Worm (Caenorhabditis elegans): ENCODE measurements around the gene srh-277.

- TF ChIP-seq unc-62 (GFP tag; optimal IDR thresholded peaks at IDR 0.05) = no peak
- no peak for TF ChIP-seq lin-39 (tag; optimal IDR thresholded peaks at IDR 0.05)
- TF ChIP-seq snu-23 (GFP tag; optimal IDR thresholded peaks at IDR 0.05) = no peak
- no peak for TF ChIP-seq fkh-10 (GFP tag; optimal IDR thresholded peaks at IDR 0.05)
- no peak for TF ChIP-seq nhr-11 (tag; optimal IDR thresholded peaks at IDR 0.05)
- no peak for TF ChIP-seq ama-1 (optimal IDR thresholded peaks at IDR 0.05)
- TF ChIP-seq unc-30 (tag; optimal IDR thresholded peaks at IDR 0.05) = no peak
- no peak for TF ChIP-seq lin-15B (tag; optimal IDR thresholded peaks at IDR 0.05)
- no peak for TF ChIP-seq nhr-19 (GFP tag; conservative IDR thresholded peaks at IDR 0.05)
- TF ChIP-seq efl-1 (optimal IDR thresholded peaks at IDR 0.05) = no peak
- no peak for TF ChIP-seq efl-1 (GFP tag; optimal IDR thresholded peaks at IDR 0.05 in 1 of 2)
- no peak for TF ChIP-seq egl-27 (tag; optimal IDR thresholded peaks at IDR 0.05)
- no peak for TF ChIP-seq xbp-1 (tag; optimal IDR thresholded peaks at IDR 0.05)
Observed at ce11 chrV:16137043-16137442, 46.0 kb upstream of the srh-277 start, which contains the start of gene F44G3.7.

Measured in whole organism, L1 larva.